Worm (Caenorhabditis elegans): ENCODE data around the gene ZK488.6.

Gene ZK488.6

ce11 chrV:624922-625321 is 34.6 kb downstream of the ZK488.6 start, which contains the start of gene srt-17:
TSS of gene srt-17 (minus strand) at chrV:625022.
- no peak for TF ChIP-seq ztf-4 (tag; optimal IDR thresholded peaks at IDR 0.05)
- no peak for TF ChIP-seq C04F5.9 (tag; optimal IDR thresholded peaks at IDR 0.05)
- no peak for TF ChIP-seq nhr-76 (tag; optimal IDR thresholded peaks at IDR 0.05)
- no peak for TF ChIP-seq jun-1 (tag; optimal IDR thresholded peaks at IDR 0.05)
- TF ChIP-seq fkh-10 (GFP tag; optimal IDR thresholded peaks at IDR 0.05) = no peak
- TF ChIP-seq snu-23 (GFP tag; optimal IDR thresholded peaks at IDR 0.05) = no peak
- no peak for TF ChIP-seq egl-13 (tag; optimal IDR thresholded peaks at IDR 0.05)
- no peak for TF ChIP-seq lin-39 (tag; optimal IDR thresholded peaks at IDR 0.05)
- no peak for TF ChIP-seq ceh-88 (GFP tag; IDR thresholded peaks at IDR 0.05)
- TF ChIP-seq nhr-12 (tag; optimal IDR thresholded peaks at IDR 0.05) = no peak
- TF ChIP-seq Y116A8C.19 (tag; optimal IDR thresholded peaks at IDR 0.05; ENCODE audit: borderline replicate concordance) = no peak
- TF ChIP-seq ceh-8 (GFP tag; optimal IDR thresholded peaks at IDR 0.05) = no peak
- TF ChIP-seq aly-2 (tag; optimal IDR thresholded peaks at IDR 0.05) = no peak
- no peak for TF ChIP-seq nhr-71 (tag; optimal IDR thresholded peaks at IDR 0.05)
- TF ChIP-seq lir-3 (tag; optimal IDR thresholded peaks at IDR 0.05; ENCODE audit: poor library complexity) = no peak
- no peak for TF ChIP-seq lin-13 (GFP tag; optimal IDR thresholded peaks at IDR 0.05)
- no peak for TF ChIP-seq isw-1 (GFP tag; IDR thresholded peaks at IDR 0.05)

ce11 chrV:626321-626720 is 36.0 kb downstream of the ZK488.6 start, which contains the start of gene F48G7.7:
TSS of gene F48G7.7 (minus strand) at chrV:626421.
- TF ChIP-seq F16B12.6 (tag; optimal IDR thresholded peaks at IDR 0.05) (no peak), C16A3.4 (tag; optimal IDR thresholded peaks at IDR 0.05) (no peak), aly-2 (tag; optimal IDR thresholded peaks at IDR 0.05) (no peak), pax-3 (tag; optimal IDR thresholded peaks at IDR 0.05) (no peak), swsn-7 (tag; optimal IDR thresholded peaks at IDR 0.05) (no peak), lin-14 (GFP tag; optimal IDR thresholded peaks at IDR 0.05) (no peak), unc-30 (tag; optimal IDR thresholded peaks at IDR 0.05) (no peak), nhr-47 (tag; optimal IDR thresholded peaks at IDR 0.05) (no peak), lir-3 (tag; optimal IDR thresholded peaks at IDR 0.05; ENCODE audit: poor library complexity) (no peak), aha-1 (tag; optimal IDR thresholded peaks at IDR 0.05) (no peak), nhr-77 (tag; optimal IDR thresholded peaks at IDR 0.05) (no peak), vab-15 (tag; optimal IDR thresholded peaks at IDR 0.05) (no peak), C04F5.9 (tag; optimal IDR thresholded peaks at IDR 0.05) (no peak), alr-1 (tag; optimal IDR thresholded peaks at IDR 0.05; ENCODE audit: borderline replicate concordance) (no peak), lin-35 (GFP tag; optimal IDR thresholded peaks at IDR 0.05) (no peak)

ce11 chrV:627585-627984 is 37.3 kb downstream of the ZK488.6 start, which contains the start of gene F48G7.8:
TSS of gene F48G7.8 (minus strand) at chrV:627685.
- TF ChIP-seq dpl-1 (GFP tag; optimal IDR thresholded peaks at IDR 0.05) = no peak
- TF ChIP-seq ztf-11 (tag; optimal IDR thresholded peaks at IDR 0.05) = no peak
- TF ChIP-seq fkh-4 (tag; optimal IDR thresholded peaks at IDR 0.05; ENCODE audit: borderline replicate concordance) = no peak
- TF ChIP-seq fos-1 (tag; optimal IDR thresholded peaks at IDR 0.05) = no peak
- no peak for TF ChIP-seq pag-3 (tag; optimal IDR thresholded peaks at IDR 0.05; ENCODE audit: borderline replicate concordance, insufficient read depth)
- no peak for TF ChIP-seq elt-2 (tag; optimal IDR thresholded peaks at IDR 0.05)
- no peak for TF ChIP-seq mdl-1 (tag; optimal IDR thresholded peaks at IDR 0.05)
- no peak for TF ChIP-seq tbx-2 (tag; optimal IDR thresholded peaks at IDR 0.05)
- no peak for TF ChIP-seq C04F5.9 (tag; optimal IDR thresholded peaks at IDR 0.05)
- no peak for TF ChIP-seq unc-98 (GFP tag; IDR thresholded peaks at IDR 0.05)
- no peak for TF ChIP-seq ces-1 (GFP tag; optimal IDR thresholded peaks at IDR 0.05)
- no peak for TF ChIP-seq unc-30 (tag; optimal IDR thresholded peaks at IDR 0.05)
- no peak for TF ChIP-seq mab-9 (GFP tag; IDR thresholded peaks at IDR 0.05)
- no peak for TF ChIP-seq zip-4 (GFP tag; optimal IDR thresholded peaks at IDR 0.05)
- TF ChIP-seq nhr-11 (tag; optimal IDR thresholded peaks at IDR 0.05) = no peak
- TF ChIP-seq ceh-82 (tag; optimal IDR thresholded peaks at IDR 0.05) = no peak
- TF ChIP-seq lin-39 (tag; optimal IDR thresholded peaks at IDR 0.05) = no peak
- TF ChIP-seq elt-3 (tag; optimal IDR thresholded peaks at IDR 0.05) = no peak
- TF ChIP-seq egl-27 (tag; optimal IDR thresholded peaks at IDR 0.05) = no peak

Measured in whole organism, L1 larva.